Fruit fly (Drosophila melanogaster) S2 (cell line): ENCODE data around the gene EMC1.
A peak's percentile ranks its signal among the peaks of the same experiment; 100 is the strongest.

Experiments used
- CG8478 ChIP-seq: fragments of >200 bp; optimal IDR thresholded peaks from 2 replicates; lab custom pipeline; 2018
- CTCF ChIP-seq, 2 experiments: fragments of >200 bp; optimal IDR thresholded peaks; 2 replicates each; lab custom pipeline; 2018

Gene EMC1

DNA sequence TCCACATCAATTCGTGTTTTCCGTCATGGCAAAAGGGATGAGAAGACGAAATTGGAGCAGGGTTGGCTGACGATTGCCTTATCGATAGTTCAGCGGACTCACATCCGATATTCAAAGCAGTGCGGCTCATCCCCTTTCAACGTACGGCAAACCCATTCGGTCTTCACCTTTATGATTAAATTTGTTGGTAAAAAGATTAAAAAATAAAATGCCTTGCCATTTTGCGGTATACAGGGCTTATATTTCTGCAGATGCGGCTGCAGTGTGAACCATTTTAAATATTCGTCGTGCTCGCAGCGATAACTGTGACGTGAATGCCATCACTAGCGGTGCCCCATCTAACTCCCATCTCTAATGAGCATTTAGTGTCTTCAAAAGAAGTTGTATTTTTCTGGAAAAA is at the start of gene EMC1, which contains the start of gene Taf7:
TSS of gene EMC1 (minus strand) at position 53 of the 400 bp plus-strand sequence.
TSS of gene Taf7 (plus strand) at position 23 of the 400 bp plus-strand sequence.
- TF ChIP-seq CTCF (optimal IDR thresholded peaks at IDR 0.05; lab: Kevin White, UChicago) (peak; percentile 7 to 29), CG8478 (lab: Kevin White, UChicago) (no peak)

DNA sequence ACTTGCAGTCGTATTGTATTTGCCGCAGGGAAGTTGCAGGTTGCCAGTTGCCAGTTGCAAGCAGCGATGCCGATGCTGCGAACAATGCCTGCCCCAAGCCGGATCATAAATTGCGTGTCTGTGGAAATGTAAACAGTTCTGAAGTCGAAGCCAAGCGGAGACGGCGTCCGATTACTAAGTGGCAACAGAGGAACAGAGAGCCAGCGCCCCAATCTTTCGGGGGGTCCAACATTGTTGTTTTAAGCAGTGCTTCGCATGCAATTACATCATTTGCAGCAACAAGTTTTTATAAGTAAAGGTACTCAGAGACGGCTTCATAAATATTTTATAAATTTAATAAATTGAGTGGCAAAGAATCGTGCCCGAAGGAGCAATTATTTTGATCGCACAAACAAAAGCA is 47.3 kb upstream of the EMC1 start:
- TF ChIP-seq CG8478 (lab: Kevin White, UChicago): no peak
- no peak for TF ChIP-seq CTCF (optimal IDR thresholded peaks at IDR 0.05; lab: Kevin White, UChicago)

DNA sequence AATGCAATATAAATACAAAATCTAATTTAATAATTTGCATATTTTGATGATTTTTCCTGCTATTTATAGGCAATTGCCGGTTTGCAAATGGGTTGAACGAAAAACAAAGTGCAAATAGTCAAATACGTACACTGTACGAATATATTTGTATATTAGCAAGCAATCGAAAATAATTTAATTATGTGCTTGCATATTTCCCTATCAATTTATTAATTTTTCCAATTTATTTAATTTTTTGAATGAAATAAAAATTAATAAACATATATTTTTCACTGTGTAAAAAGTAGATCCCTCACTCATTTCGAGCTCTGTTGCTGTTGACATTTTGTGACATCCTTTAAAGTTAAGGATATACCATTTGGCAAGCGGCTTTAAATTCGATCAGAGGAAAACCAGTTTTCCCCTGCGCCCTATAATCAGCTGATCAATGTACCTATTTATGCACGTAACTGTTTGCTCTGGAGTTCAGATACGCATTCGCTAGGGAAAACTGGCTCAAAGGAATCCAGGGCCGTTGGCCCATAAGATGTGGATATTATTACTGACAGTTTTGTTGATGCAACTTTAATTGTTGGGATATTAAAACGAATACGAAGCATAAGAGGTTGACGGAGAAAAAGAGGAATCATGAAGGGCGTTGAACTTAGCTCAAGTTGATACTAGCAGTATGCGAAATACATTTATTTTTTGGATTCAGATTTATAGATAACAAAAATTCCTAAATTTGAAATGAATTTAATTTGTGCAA is 46.1 kb upstream of the EMC1 start:
- TF ChIP-seq CTCF (optimal IDR thresholded peaks at IDR 0.05; lab: Kevin White, UChicago) (no peak), CG8478 (lab: Kevin White, UChicago) (no peak)

DNA sequence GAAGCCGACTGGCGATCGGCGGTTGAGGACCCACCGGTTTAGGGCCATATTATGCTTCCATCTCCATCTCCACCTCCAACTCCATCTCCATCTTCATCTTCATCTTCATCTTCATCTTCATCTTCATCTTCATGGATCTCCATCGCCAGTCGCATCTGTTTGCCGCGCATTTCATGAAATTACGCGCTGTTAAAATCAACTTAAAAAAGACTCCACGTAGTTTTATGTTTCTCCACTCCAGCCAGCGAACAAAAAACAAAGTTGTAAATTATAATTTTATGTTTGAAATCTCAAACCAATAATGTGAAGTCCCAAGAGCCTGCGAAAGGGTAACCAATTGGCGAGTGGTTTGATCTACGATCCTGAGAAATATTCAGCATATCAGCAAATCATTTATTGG is 43.0 kb upstream of the EMC1 start:
- TF ChIP-seq CG8478 (lab: Kevin White, UChicago) (no peak), CTCF (optimal IDR thresholded peaks at IDR 0.05; lab: Kevin White, UChicago) (no peak)

DNA sequence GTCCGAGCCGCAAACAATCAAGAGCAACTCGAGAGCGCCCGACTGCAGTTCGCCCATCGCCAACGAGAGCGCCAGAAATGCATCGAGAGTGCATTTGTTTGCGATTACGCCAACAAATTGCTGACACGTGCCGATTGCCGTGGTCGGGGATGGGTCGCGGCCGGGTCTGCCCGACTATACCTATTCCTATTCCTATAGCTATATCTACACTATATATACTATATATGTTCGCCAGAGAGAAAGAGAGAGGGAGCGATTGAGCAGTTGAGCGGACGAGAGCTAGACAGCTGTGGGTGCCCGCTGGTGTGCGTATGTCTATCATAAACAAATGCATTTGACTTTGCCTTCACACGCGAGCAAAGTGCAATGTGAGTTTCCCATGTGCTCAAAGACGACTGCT is 40.2 kb upstream of the EMC1 start:
- TF ChIP-seq CTCF (optimal IDR thresholded peaks at IDR 0.05; lab: Kevin White, UChicago) (no peak), CG8478 (lab: Kevin White, UChicago) (no peak)

DNA sequence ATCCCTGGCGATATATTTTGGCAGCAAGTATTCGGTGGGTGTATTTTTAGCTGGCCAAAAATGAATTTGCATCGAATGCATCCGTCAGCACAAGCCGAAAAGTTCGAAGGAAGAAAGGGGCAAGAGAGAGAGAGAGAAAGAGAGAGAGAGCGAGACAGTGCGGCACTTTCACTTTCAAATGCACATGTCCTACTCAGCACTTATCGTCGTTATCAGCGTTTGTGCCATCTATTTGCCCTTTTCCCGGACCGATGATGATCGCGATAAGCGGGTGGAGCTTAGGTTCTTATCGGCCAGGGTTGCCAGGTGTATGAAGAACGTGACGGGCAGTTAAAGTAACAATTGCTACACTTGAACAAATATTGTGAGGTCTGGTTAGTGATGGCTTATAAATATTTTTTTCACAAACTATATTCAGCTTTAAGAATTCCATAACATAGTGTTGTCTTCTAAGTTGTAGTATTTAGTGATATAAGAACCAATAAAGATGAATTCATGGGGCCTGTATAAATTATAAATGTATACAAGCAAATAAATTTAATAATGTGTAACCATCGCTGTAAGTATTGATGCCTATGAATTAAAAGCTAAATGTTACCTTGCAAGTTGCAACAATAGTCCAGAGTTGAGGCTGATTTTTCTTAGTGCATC is 37.7 kb upstream of the EMC1 start:
- no peak for TF ChIP-seq CG8478 (lab: Kevin White, UChicago)
- no peak for TF ChIP-seq CTCF (optimal IDR thresholded peaks at IDR 0.05; lab: Kevin White, UChicago)

DNA sequence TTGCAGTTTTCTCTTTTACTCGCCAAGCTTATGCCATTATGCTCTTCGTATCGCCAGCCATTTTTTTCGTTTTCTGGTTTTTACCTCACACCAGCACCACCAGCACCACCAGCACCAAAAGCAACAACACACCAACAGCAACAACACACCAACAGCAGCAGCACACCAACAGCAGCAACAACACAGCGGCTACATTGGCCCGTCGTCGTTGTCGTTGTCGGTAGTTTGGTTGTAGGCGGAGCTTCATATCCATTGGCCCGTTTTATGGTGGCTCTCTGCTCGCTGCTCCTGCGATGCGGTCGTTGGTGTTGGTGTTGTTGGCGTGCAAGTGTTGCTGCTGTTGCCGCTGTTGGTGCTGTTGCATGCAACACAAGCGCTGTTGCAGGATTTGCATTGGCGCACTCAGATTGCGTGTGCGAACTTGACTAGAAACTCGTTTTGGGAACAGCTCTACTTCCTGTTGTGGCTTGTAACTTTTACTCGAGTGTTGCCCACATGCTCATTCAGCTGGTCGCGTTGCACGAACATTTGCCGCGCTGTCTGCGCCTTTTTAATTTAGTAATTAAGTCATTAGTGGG is 29.7 kb upstream of the EMC1 start:
- TF ChIP-seq CTCF (optimal IDR thresholded peaks at IDR 0.05; lab: Kevin White, UChicago): peak in 1 of 2 experiments; percentile 14
- no peak for TF ChIP-seq CG8478 (lab: Kevin White, UChicago)

DNA sequence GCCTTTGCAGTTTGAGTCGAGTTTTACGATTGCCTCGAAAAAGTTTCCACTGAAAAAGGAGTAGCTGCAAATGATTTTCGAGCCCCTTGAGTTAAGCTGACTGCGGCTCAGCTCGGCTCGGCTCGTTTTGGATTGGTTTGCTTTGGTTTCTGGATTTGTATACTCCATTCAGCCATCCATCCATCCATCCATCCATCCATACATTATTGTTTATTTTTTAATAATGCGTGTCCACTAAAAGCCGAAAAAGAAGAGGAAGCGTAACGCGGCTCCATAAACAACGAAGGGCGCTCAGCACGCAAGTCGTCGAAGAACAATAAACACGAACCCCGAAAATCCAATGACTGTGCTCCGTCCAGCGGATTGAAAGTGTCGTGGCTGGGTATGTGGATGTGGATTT is 19.2 kb upstream of the EMC1 start:
- TF ChIP-seq CG8478 (lab: Kevin White, UChicago) (no peak), CTCF (optimal IDR thresholded peaks at IDR 0.05; lab: Kevin White, UChicago) (no peak)

DNA sequence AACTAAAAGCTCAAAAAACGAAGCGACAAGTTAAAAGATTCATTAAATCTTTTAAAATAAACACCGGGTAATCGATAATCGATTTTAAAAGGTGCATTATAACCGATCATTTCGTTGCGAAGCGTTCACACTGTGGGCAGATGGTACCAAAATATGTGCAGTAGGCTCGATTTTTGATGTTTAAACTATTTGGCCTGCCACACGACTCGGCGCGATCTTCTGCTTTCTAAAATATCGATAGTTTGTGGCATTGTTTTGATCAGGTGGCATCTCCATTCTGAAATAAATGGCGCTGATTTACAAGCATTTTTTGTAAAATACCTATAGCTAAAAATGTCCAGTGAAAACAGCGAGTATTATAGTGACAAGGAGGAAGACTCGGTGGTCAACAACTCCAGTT is 13.0 kb upstream of the EMC1 start, which contains the start of the genes CG10445 and lds:
TSS of gene CG10445 (minus strand) at position 104 of the 400 bp plus-strand sequence.
TSS of gene lds (plus strand) at position 236 of the 400 bp plus-strand sequence.
- no peak for TF ChIP-seq CG8478 (lab: Kevin White, UChicago)
- TF ChIP-seq CTCF (optimal IDR thresholded peaks at IDR 0.05; lab: Kevin White, UChicago): peak; percentile 22 to 44

DNA sequence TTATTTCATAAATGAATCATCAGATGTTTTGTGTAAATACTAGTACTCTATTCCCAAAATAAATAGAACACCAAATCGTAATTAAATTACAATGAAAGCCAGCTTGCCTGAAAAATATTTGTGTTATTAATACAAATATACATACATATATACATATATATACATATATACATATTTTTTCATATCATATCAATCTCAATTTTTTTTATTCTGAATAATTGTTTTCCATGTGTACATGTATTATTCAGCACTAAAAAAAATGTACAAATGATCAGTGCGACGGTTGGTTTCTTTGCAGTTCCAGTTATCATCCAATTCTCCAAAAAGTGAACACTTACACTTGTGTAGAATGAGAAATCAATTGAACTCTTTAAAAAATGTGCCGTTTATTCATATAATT is 6.4 kb upstream of the EMC1 start, which contains the start of gene kipf:
TSS of gene kipf (plus strand) at position 301 of the 400 bp plus-strand sequence.
- TF ChIP-seq CG8478 (lab: Kevin White, UChicago): no peak
- no peak for TF ChIP-seq CTCF (optimal IDR thresholded peaks at IDR 0.05; lab: Kevin White, UChicago)

DNA sequence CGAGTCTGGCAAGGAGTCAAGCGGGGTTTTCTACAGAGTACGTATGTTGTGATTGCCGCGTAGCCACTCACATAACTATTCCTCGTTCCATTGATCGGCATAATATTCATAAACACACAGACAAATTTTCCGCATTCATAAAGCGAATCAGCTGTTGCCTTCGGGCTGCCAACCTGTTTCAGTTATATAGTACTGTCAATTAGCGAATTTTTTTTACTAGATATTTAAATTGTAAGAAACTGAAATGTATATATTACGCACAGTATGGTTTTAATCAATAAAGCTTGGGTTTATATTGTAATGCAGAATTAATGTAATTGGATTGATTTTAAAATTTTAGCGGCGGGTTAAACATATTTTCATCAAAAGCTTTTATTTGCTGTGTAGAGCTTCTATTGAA is 6.0 kb upstream of the EMC1 start, which contains the start of gene Rfk:
TSS of gene Rfk (minus strand) at position 152 of the 400 bp plus-strand sequence.
- TF ChIP-seq CTCF (optimal IDR thresholded peaks at IDR 0.05; lab: Kevin White, UChicago) (no peak), CG8478 (lab: Kevin White, UChicago) (no peak)

DNA sequence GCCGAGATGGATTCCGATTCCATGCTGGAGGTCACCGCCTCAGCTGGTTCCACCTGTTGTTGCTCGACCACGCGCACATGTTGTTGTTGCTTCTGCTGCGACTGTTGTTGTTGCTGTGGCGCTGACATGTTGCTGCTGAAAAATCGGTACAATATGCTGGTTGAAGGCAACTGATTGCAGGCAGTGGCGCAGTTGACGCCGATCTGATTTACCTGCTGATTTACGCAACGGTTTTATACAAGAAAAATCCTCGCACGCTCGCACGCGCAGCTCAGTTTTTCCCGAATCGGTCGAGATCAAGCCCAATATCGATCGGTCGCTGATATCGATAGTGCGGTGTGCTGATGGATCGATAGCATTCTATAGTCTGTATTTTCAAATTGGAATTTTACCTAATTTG is 4.3 kb upstream of the EMC1 start, which contains the start of gene Prat:
TSS of gene Prat (minus strand) at position 298 of the 400 bp plus-strand sequence.
- no peak for TF ChIP-seq CTCF (optimal IDR thresholded peaks at IDR 0.05; lab: Kevin White, UChicago)

DNA sequence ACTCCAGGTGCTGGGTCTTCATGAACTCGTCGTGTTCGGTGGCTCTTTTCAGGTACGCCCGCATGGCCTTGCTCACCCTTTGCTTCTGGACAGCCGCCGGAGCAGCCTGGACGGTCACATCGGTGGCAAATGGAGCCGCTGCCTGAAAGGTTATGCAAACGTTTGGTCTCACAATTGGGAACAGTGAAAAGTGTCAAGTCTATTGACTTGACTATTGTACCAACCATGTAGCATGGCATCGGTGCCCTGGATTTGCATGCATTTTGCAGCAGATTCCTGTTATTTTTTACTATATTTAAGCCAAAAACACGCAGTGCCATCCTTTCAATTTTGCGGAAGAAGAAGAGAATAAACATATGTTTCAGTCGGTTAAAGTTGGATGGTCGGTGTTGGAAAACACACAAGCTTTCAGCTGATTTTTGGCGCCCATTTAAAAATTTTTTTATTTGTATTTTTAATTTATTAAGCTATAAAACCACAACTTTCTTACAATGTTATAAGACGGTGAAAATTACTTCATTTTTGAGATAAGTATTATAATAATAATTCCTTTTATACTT is 4.8 kb downstream of the EMC1 start, which contains the start of gene mRpS9:
TSS of gene mRpS9 (minus strand) at position 355 of the 560 bp plus-strand sequence.
- no peak for TF ChIP-seq CTCF (optimal IDR thresholded peaks at IDR 0.05; lab: Kevin White, UChicago)
- no peak for TF ChIP-seq CG8478 (lab: Kevin White, UChicago)

DNA sequence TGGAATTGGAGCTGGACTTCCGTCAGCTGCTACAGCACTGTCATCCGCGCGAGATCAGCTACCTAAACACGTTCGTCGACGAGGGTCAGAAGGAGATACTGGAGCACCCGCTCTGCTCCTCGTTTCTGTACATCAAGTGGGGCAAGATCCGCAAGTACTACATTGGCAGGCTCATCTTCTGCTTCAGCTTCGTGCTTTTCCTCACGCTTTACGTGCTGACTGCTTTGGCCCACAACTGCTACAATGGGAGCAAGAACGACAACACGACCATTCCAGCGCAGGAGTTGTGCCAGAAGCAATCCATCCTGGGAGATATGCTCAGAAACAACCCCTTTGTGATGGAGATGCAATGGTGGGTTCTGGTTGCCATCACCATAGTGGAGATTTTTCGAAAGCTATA is 7.9 kb downstream of the EMC1 start:
- TF ChIP-seq CTCF (optimal IDR thresholded peaks at IDR 0.05; lab: Kevin White, UChicago) (no peak), CG8478 (lab: Kevin White, UChicago) (no peak)
